Worm (Caenorhabditis elegans) whole organism, L4 larva: ENCODE data around the gene srh-266.

ENCODE experiments used
- R02D3.7 ChIP-seq: fragments of 150-350 bp; sonication (generic microtip); optimal IDR thresholded peaks from 3 replicates; lab custom pipeline; 2014; ENCODE audit warnings: missing biosample characterization, missing genetic modification characterization
- T26A8.4 ChIP-seq: fragments of 200-800 bp; sonication (Bioruptor generic); IDR thresholded peaks from 2 replicates; pipeline ENCODE4 v1.3.6; 2022; ENCODE audit warnings: missing genetic modification characterization, missing compliant biosample characterization
- ceh-44 ChIP-seq: fragments of 200-800 bp; sonication (Bioruptor generic); IDR thresholded peaks from 2 replicates; pipeline ENCODE4 v1.3.6; 2022; ENCODE audit warnings: missing genetic modification reagents, missing genetic modification characterization, missing compliant biosample characterization
- dpl-1 ChIP-seq: fragments of 150-350 bp; optimal IDR thresholded peaks from 2 replicates; lab custom pipeline; 2014; ENCODE audit warnings: missing biosample characterization, missing genetic modification reagents, missing genetic modification characterization
- egl-27 ChIP-seq: sonication (generic microtip); optimal IDR thresholded peaks from 3 replicates; lab custom pipeline; 2017; ENCODE audit warnings: missing biosample characterization, missing genetic modification reagents, missing genetic modification characterization
- jun-1 ChIP-seq: fragments of 150-350 bp; optimal IDR thresholded peaks from 2 replicates; lab custom pipeline; 2014; ENCODE audit warnings: missing biosample characterization, missing genetic modification reagents, missing genetic modification characterization
- lin-15B ChIP-seq: fragments of 150-350 bp; sonication (generic microtip); optimal IDR thresholded peaks from 3 replicates; lab custom pipeline; 2014; ENCODE audit warnings: missing biosample characterization, missing genetic modification characterization
- nhr-11 ChIP-seq: fragments of 150-350 bp; optimal IDR thresholded peaks from 2 replicates; lab custom pipeline; 2014; ENCODE audit warnings: missing biosample characterization, missing genetic modification characterization
- nhr-28 ChIP-seq: fragments of 150-350 bp; optimal IDR thresholded peaks from 2 replicates; lab custom pipeline; 2014; ENCODE audit warnings: missing biosample characterization, missing genetic modification characterization
- pqm-1 ChIP-seq: sonication (generic microtip); optimal IDR thresholded peaks from 2 replicates; lab custom pipeline; 2017; ENCODE audit warnings: missing biosample characterization, missing genetic modification characterization
- saeg-2 ChIP-seq: fragments of 200-800 bp; sonication (Bioruptor generic); IDR thresholded peaks from 2 replicates; pipeline ENCODE4 v1.3.6; 2022; ENCODE audit warnings: missing genetic modification reagents, missing genetic modification characterization, missing compliant biosample characterization
- skn-1 ChIP-seq: fragments of 150-350 bp; optimal IDR thresholded peaks from 2 replicates; lab custom pipeline; 2014; ENCODE audit warnings: missing biosample characterization, missing genetic modification characterization
- zag-1 ChIP-seq: fragments of 150-350 bp; optimal IDR thresholded peaks from 2 replicates; lab custom pipeline; 2014; ENCODE audit warnings: missing biosample characterization, missing genetic modification characterization

ce11 chrV:683858-684257, 19.3 kb downstream of the srh-266 start, which contains the start of gene F31F4.1:
- TF ChIP-seq nhr-11 (tag; lab: Kevin White, UChicago), result no peak
- no peak for TF ChIP-seq skn-1 (tag; lab: Kevin White, UChicago)
- TF ChIP-seq zag-1 (tag; lab: Kevin White, UChicago), result no peak
- TF ChIP-seq egl-27 (tag; lab: Kevin White, UChicago), result no peak
- TF ChIP-seq T26A8.4 (GFP tag; lab: Robert Waterston, UW), result no peak
- TF ChIP-seq lin-15B (tag; lab: Kevin White, UChicago), result no peak
- TF ChIP-seq dpl-1, result no peak
- TF ChIP-seq R02D3.7 (tag; lab: Kevin White, UChicago), result no peak
- no peak for TF ChIP-seq ceh-44 (GFP tag; lab: Robert Waterston, UW)
- TF ChIP-seq nhr-28 (tag; lab: Kevin White, UChicago), result peak; percentile 63
- TF ChIP-seq saeg-2 (GFP tag; lab: Robert Waterston, UW), result no peak
- TF ChIP-seq jun-1 (tag; lab: Kevin White, UChicago), result no peak
- peak; percentile 75 for TF ChIP-seq pqm-1 (tag; lab: Kevin White, UChicago)
